Fruit fly (Drosophila melanogaster) whole organism: ENCODE measurements around the gene Pburs.

ENCODE experiments used
- CG8478 ChIP-seq: fragments of >200 bp; optimal IDR thresholded peaks from 2 replicates; lab custom pipeline; 2018; ENCODE audit warnings: inconsistent platforms
- Dll ChIP-seq: fragments of >200 bp; optimal IDR thresholded peaks from 2 replicates; lab custom pipeline; 2017
- EcR ChIP-seq, 2 experiments: fragments of >200 bp; optimal IDR thresholded peaks; 2 replicates each; lab custom pipeline; 2017; ENCODE audit warnings: missing biosample characterization in 2 of 2, missing genetic modification characterization in 2 of 2, missing genetic modification reagents in 2 of 2
- pan ChIP-seq: fragments of >200 bp; optimal IDR thresholded peaks from 2 replicates; lab custom pipeline; 2017
- psq ChIP-seq: fragments of >200 bp; optimal IDR thresholded peaks from 2 replicates; lab custom pipeline; 2017
- usp ChIP-seq: fragments of >200 bp; optimal IDR thresholded peaks from 2 replicates; lab custom pipeline; 2017; ENCODE audit warnings: missing biosample characterization, missing genetic modification characterization, mixed read lengths

Pburs gene

dm6 chr2L:14443667-14444285 lies 26.6 kb upstream of the Pburs start:
- TF ChIP-seq EcR (GFP tag; optimal IDR thresholded peaks at IDR 0.05; lab: Kevin White, UChicago): no peak
- TF ChIP-seq pan (lab: Kevin White, UChicago): no peak
- no peak for TF ChIP-seq Dll (lab: Kevin White, UChicago)
- no peak for TF ChIP-seq usp (GFP tag; lab: Kevin White, UChicago)
- TF ChIP-seq CG8478: no peak
- TF ChIP-seq psq: no peak

- TF ChIP-seq Dll (lab: Kevin White, UChicago) (no peak), EcR (GFP tag; optimal IDR thresholded peaks at IDR 0.05; lab: Kevin White, UChicago) (no peak), pan (lab: Kevin White, UChicago) (no peak), usp (GFP tag; lab: Kevin White, UChicago) (no peak), CG8478 (no peak)
Measured at dm6 chr2L:14442144-14443038, 25.3 kb upstream of the Pburs start.

dm6 chr2L:14441309-14441708 lies 24.2 kb upstream of the Pburs start:
- no peak for TF ChIP-seq psq
- no peak for TF ChIP-seq CG8478
- TF ChIP-seq EcR (GFP tag; optimal IDR thresholded peaks at IDR 0.05; lab: Kevin White, UChicago): no peak
- TF ChIP-seq pan (lab: Kevin White, UChicago): no peak
- TF ChIP-seq usp (GFP tag; lab: Kevin White, UChicago): no peak
- no peak for TF ChIP-seq Dll (lab: Kevin White, UChicago)

- no peak for TF ChIP-seq EcR (GFP tag; optimal IDR thresholded peaks at IDR 0.05; lab: Kevin White, UChicago)
Measured at dm6 chr2L:14440908-14441307, 23.8 kb upstream of the Pburs start.

- TF ChIP-seq pan (lab: Kevin White, UChicago): no peak
- no peak for TF ChIP-seq usp (GFP tag; lab: Kevin White, UChicago)
- TF ChIP-seq CG8478: no peak
Measured at dm6 chr2L:14438827-14439226, 21.7 kb upstream of the Pburs start.

- TF ChIP-seq CG8478 (no peak), psq (no peak)
Measured at dm6 chr2L:14435866-14436626, 18.9 kb upstream of the Pburs start.

dm6 chr2L:14434475-14434874 lies 17.3 kb upstream of the Pburs start:
- no peak for TF ChIP-seq pan (lab: Kevin White, UChicago)
- TF ChIP-seq usp (GFP tag; lab: Kevin White, UChicago): no peak
- no peak for TF ChIP-seq CG8478
- no peak for TF ChIP-seq EcR (GFP tag; optimal IDR thresholded peaks at IDR 0.05; lab: Kevin White, UChicago)
- TF ChIP-seq Dll (lab: Kevin White, UChicago): no peak
- TF ChIP-seq psq: no peak

DNA sequence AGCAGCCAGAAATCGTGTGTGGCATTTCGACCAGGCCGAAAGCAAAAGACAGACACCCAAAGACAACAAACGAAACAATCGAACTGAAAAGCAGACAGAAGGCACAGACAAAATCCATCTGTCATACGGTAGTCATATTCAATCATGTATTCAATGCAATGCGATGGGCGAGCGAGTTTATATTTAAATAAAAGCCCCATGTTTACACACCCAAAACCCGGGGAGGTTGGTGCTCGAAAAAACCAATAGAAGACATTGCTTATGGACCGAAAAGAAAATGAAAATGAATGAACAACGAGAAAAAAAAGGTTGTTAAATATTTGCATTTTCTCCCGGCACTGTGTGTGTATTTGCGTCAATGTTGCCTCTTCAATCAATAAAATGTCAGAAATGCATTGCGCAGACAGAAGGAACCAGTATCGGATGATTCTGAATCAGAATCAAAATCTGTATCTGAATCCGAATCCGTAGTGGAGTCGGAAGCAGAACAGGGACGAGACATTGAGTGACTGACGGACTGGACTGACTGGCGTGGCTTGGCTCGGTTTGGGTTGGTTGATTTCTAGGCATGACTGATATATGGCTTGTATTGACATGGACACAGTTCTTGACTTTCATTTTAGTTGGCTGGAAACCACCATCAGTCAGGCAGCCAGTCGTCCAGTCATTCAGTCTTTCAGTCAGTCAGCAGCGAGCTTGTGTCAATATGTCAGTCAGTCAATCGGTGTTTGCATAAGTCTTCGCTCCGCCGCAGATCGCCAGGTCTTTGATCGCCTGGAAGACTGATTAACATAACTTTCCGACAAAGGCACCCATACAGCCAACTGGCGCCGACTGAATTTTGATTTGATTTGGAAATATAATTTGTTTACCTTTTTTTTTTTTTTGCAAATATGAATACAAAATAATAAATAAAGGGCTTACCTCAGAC lies 15.5 kb upstream of the Pburs start:
- no peak for TF ChIP-seq Dll (lab: Kevin White, UChicago)
- TF ChIP-seq pan (lab: Kevin White, UChicago): no peak
- no peak for TF ChIP-seq CG8478
- TF ChIP-seq usp (GFP tag; lab: Kevin White, UChicago): no peak
- no peak for TF ChIP-seq EcR (GFP tag; optimal IDR thresholded peaks at IDR 0.05; lab: Kevin White, UChicago)
- TF ChIP-seq psq: no peak

dm6 chr2L:14431421-14431820 lies 14.3 kb upstream of the Pburs start:
- TF ChIP-seq EcR (GFP tag; optimal IDR thresholded peaks at IDR 0.05; lab: Kevin White, UChicago) (no peak), CG8478 (no peak), Dll (lab: Kevin White, UChicago) (no peak), psq (no peak), pan (lab: Kevin White, UChicago) (no peak), usp (GFP tag; lab: Kevin White, UChicago) (no peak)

dm6 chr2L:14430138-14430815 lies 13.1 kb upstream of the Pburs start:
- TF ChIP-seq CG8478 (no peak), pan (lab: Kevin White, UChicago) (no peak), EcR (GFP tag; optimal IDR thresholded peaks at IDR 0.05; lab: Kevin White, UChicago) (no peak), usp (GFP tag; lab: Kevin White, UChicago) (no peak), Dll (lab: Kevin White, UChicago) (no peak), psq (no peak)

- TF ChIP-seq Dll (lab: Kevin White, UChicago) (no peak), CG8478 (no peak), psq (no peak), usp (GFP tag; lab: Kevin White, UChicago) (no peak), pan (lab: Kevin White, UChicago) (no peak), EcR (GFP tag; optimal IDR thresholded peaks at IDR 0.05; lab: Kevin White, UChicago) (no peak)
Measured at dm6 chr2L:14425089-14425488, 8.0 kb upstream of the Pburs start, which contains the start of gene Cpr35B. Cpr35B (minus strand) TSS chr2L:14425189.
